Fruit fly (Drosophila melanogaster): ENCODE results near the gene Ada.

Gene Ada

dm6 chr3R:9043610-9044009, 21.4 kb upstream of the Ada start:
- TF ChIP-seq h (GFP tag; optimal IDR thresholded peaks at IDR 0.05) (peak; percentile 52), CrebA (GFP tag; optimal IDR thresholded peaks at IDR 0.05; ENCODE audit: borderline replicate concordance) (no peak)

dm6 chr3R:9045733-9046132, 19.2 kb upstream of the Ada start:
- TF ChIP-seq fru (GFP tag; optimal IDR thresholded peaks at IDR 0.05), result no peak
- TF ChIP-seq Mio (GFP tag; optimal IDR thresholded peaks at IDR 0.05), result no peak
- TF ChIP-seq Rel (GFP tag; optimal IDR thresholded peaks at IDR 0.05), result no peak
- TF ChIP-seq Rel (tag; optimal IDR thresholded peaks at IDR 0.05), result no peak
- TF ChIP-seq HLH106 (tag; optimal IDR thresholded peaks at IDR 0.05), result no peak
- TF ChIP-seq jim (GFP tag; optimal IDR thresholded peaks at IDR 0.05), result no peak
- TF ChIP-seq dmrt93B (GFP tag; optimal IDR thresholded peaks at IDR 0.05), result no peak
- TF ChIP-seq GATAd (GFP tag; optimal IDR thresholded peaks at IDR 0.05), result no peak
- no peak for TF ChIP-seq sage (GFP tag; optimal IDR thresholded peaks at IDR 0.05)
- no peak for TF ChIP-seq foxo (GFP tag; optimal IDR thresholded peaks at IDR 0.05)
- TF ChIP-seq Hr78 (GFP tag; optimal IDR thresholded peaks at IDR 0.05), result no peak
- no peak for TF ChIP-seq OdsH (GFP tag; optimal IDR thresholded peaks at IDR 0.05)
- no peak for TF ChIP-seq Hr83 (GFP tag; optimal IDR thresholded peaks at IDR 0.05; ENCODE audit: poor library complexity, severe bottlenecking)
- no peak for TF ChIP-seq Myc (optimal IDR thresholded peaks at IDR 0.05)

dm6 chr3R:9046954-9047353, 18.0 kb upstream of the Ada start:
- TF ChIP-seq sage (GFP tag; optimal IDR thresholded peaks at IDR 0.05), result no peak
- no peak for TF ChIP-seq dmrt93B (GFP tag; optimal IDR thresholded peaks at IDR 0.05)
- TF ChIP-seq CG32264 (GFP tag; optimal IDR thresholded peaks at IDR 0.05), result no peak
- TF ChIP-seq Rel (GFP tag; optimal IDR thresholded peaks at IDR 0.05), result no peak
- no peak for TF ChIP-seq Rel (tag; optimal IDR thresholded peaks at IDR 0.05)
- TF ChIP-seq Abd-B (GFP tag; optimal IDR thresholded peaks at IDR 0.05), result no peak
- TF ChIP-seq dl (GFP tag; optimal IDR thresholded peaks at IDR 0.05; ENCODE audit: insufficient read depth in 1 of 2, partially characterized antibody in 2 of 2), result no peak
- TF ChIP-seq ey (GFP tag; optimal IDR thresholded peaks at IDR 0.05), result no peak
- no peak for TF ChIP-seq HLH106 (tag; optimal IDR thresholded peaks at IDR 0.05)
- no peak for TF ChIP-seq lola (GFP tag; optimal IDR thresholded peaks at IDR 0.05)
- no peak for TF ChIP-seq GATAd (GFP tag; optimal IDR thresholded peaks at IDR 0.05)
- TF ChIP-seq rgr (GFP tag; optimal IDR thresholded peaks at IDR 0.05), result no peak
- no peak for TF ChIP-seq N (GFP tag; optimal IDR thresholded peaks at IDR 0.05)
- no peak for TF ChIP-seq CG9705 (GFP tag; optimal IDR thresholded peaks at IDR 0.05)
- no peak for TF ChIP-seq Hnf4 (GFP tag; optimal IDR thresholded peaks at IDR 0.05)

- TF ChIP-seq dsf (GFP tag; optimal IDR thresholded peaks at IDR 0.05; ENCODE audit: borderline replicate concordance) (no peak), Dfd (GFP tag; optimal IDR thresholded peaks at IDR 0.05) (no peak), jim (GFP tag; optimal IDR thresholded peaks at IDR 0.05) (no peak), dmrt93B (GFP tag; optimal IDR thresholded peaks at IDR 0.05) (peak; percentile 58), br (GFP tag; optimal IDR thresholded peaks at IDR 0.05) (peak; percentile 56), dl (GFP tag; optimal IDR thresholded peaks at IDR 0.05; ENCODE audit: insufficient read depth in 1 of 2, partially characterized antibody in 2 of 2) (peak; percentile 14 to 71), usp (GFP tag; optimal IDR thresholded peaks at IDR 0.05) (no peak), Hr78 (GFP tag; optimal IDR thresholded peaks at IDR 0.05) (no peak), Myc (optimal IDR thresholded peaks at IDR 0.05) (no peak), fru (GFP tag; optimal IDR thresholded peaks at IDR 0.05) (peak; percentile 50), tai (GFP tag; optimal IDR thresholded peaks at IDR 0.05) (no peak), Dif (GFP tag; optimal IDR thresholded peaks at IDR 0.05; ENCODE audit: partially characterized antibody) (peak; percentile 75), N (GFP tag; optimal IDR thresholded peaks at IDR 0.05) (no peak), Hnf4 (GFP tag; optimal IDR thresholded peaks at IDR 0.05) (peak; percentile 58), HLH106 (tag; optimal IDR thresholded peaks at IDR 0.05) (peak; percentile 86), CG32264 (GFP tag; optimal IDR thresholded peaks at IDR 0.05) (no peak), CrebA (GFP tag; optimal IDR thresholded peaks at IDR 0.05; ENCODE audit: borderline replicate concordance) (no peak), Mio (GFP tag; optimal IDR thresholded peaks at IDR 0.05) (no peak), ey (GFP tag; optimal IDR thresholded peaks at IDR 0.05) (peak; percentile 4), Vsx2 (GFP tag; optimal IDR thresholded peaks at IDR 0.05; ENCODE audit: partially characterized antibody) (no peak), brk (GFP tag; optimal IDR thresholded peaks at IDR 0.05) (peak; percentile 43), GATAd (GFP tag; optimal IDR thresholded peaks at IDR 0.05) (no peak), lola (GFP tag; optimal IDR thresholded peaks at IDR 0.05) (no peak), woc (GFP tag; optimal IDR thresholded peaks at IDR 0.05) (peak; percentile 54), Rel (GFP tag; optimal IDR thresholded peaks at IDR 0.05) (no peak), Rel (tag; optimal IDR thresholded peaks at IDR 0.05) (no peak), foxo (GFP tag; optimal IDR thresholded peaks at IDR 0.05) (peak; percentile 10 to 62), Jra (GFP tag; optimal IDR thresholded peaks at IDR 0.05) (peak; percentile 91), psq (GFP tag; optimal IDR thresholded peaks at IDR 0.05) (peak; percentile 66), CG9705 (GFP tag; optimal IDR thresholded peaks at IDR 0.05) (peak; percentile 48), sv (GFP tag; optimal IDR thresholded peaks at IDR 0.05) (peak; percentile 48), Sp1 (GFP tag; optimal IDR thresholded peaks at IDR 0.05) (peak; percentile 77), sage (GFP tag; optimal IDR thresholded peaks at IDR 0.05) (no peak), Abd-B (GFP tag; optimal IDR thresholded peaks at IDR 0.05) (no peak), OdsH (GFP tag; optimal IDR thresholded peaks at IDR 0.05) (peak; percentile 59), Hr83 (GFP tag; optimal IDR thresholded peaks at IDR 0.05; ENCODE audit: poor library complexity, severe bottlenecking) (peak; percentile 27), pan (optimal IDR thresholded peaks at IDR 0.05) (no peak)
Measured at dm6 chr3R:9047561-9048465, 17.2 kb upstream of the Ada start, which contains the start of gene Rel. Gene Rel, minus strand, starts transcription at chr3R:9047977.

Data from whole organism, wandering third instar larva.